Worm (Caenorhabditis elegans): ENCODE measurements around the gene mom-1.

DNA sequence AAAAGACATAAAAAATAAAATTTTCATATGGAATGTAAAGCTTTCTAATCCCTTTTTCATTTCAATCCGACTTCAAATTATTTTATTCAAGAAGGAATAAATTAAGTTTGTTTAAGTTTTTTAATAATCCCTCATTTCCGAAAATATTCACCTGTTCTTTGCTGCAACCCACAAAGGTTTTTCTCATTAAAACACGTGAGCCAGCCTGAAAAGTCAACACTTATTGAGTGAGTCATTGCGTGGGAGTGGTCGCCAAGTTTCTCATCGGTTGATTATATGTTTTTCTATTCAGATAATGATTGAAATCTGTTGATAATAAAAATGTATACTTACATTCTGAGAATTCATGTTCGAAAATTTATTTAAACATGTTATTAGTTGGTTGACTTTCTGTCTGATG is 47.4 kb upstream of the mom-1 start:
- TF ChIP-seq ztf-11 (tag; optimal IDR thresholded peaks at IDR 0.05) = no peak
- TF ChIP-seq unc-39 (tag; optimal IDR thresholded peaks at IDR 0.05) = no peak
- TF ChIP-seq nhr-12 (tag; optimal IDR thresholded peaks at IDR 0.05) = no peak
- TF ChIP-seq sem-2 (GFP tag; optimal IDR thresholded peaks at IDR 0.05) = no peak
- no peak for TF ChIP-seq elt-3 (tag; optimal IDR thresholded peaks at IDR 0.05)
- no peak for TF ChIP-seq cnd-1 (tag; optimal IDR thresholded peaks at IDR 0.05)
- no peak for TF ChIP-seq unc-62 (GFP tag; optimal IDR thresholded peaks at IDR 0.05)
- TF ChIP-seq lin-32 (GFP tag; optimal IDR thresholded peaks at IDR 0.05) = no peak
- no peak for TF ChIP-seq nhr-76 (tag; optimal IDR thresholded peaks at IDR 0.05)
- no peak for TF ChIP-seq ham-2 (GFP tag; optimal IDR thresholded peaks at IDR 0.05)
